Worm (Caenorhabditis elegans): ENCODE measurements around the gene lelo-2.

lelo-2 gene

DNA sequence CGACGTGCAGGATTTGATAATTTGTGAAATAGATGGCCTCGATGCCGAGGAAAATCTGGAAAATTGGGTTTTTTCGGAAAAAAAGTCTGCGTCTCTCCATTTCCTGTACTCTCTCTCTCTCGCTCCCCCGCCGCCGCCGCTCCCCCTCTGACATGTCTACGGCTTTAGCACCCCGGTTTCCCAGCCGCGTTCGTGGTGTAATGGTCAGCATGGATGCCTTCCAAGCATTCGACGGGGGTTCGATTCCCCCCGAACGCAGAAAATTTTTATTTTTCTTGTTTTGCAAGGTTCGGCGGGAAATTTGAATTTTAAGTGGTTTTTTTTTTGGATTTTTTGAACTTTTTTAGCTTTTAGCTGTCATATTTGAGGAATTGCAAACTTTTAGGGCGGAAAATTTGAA, 2.7 kb downstream of the lelo-2 start (continued):
- TF ChIP-seq dmd-9 (GFP tag; IDR thresholded peaks at IDR 0.05), result peak; percentile 81
- peak; percentile 70 for TF ChIP-seq rbr-2 (tag; optimal IDR thresholded peaks at IDR 0.05)
- TF ChIP-seq madf-9 (GFP tag; conservative IDR thresholded peaks at IDR 0.05), result peak; percentile 88
- TF ChIP-seq cey-2 (tag; optimal IDR thresholded peaks at IDR 0.05; ENCODE audit: borderline replicate concordance, insufficient read depth), result no peak
- peak; percentile 43 to 79 for TF ChIP-seq lsy-2 (tag; optimal IDR thresholded peaks at IDR 0.05)
- TF ChIP-seq dve-1 (tag; optimal IDR thresholded peaks at IDR 0.05; ENCODE audit: insufficient read depth), result peak; percentile 67
- peak; percentile 37 to 52 for TF ChIP-seq daf-16 (GFP tag; optimal IDR thresholded peaks at IDR 0.05)
- TF ChIP-seq daf-16 (tag; optimal IDR thresholded peaks at IDR 0.05), result peak; percentile 58
- TF ChIP-seq zfp-3 (GFP tag; conservative IDR thresholded peaks at IDR 0.05), result 0 out of 2 replicates have a peak, but pooled peaks have one; percentile 60
- no peak for TF ChIP-seq zip-11 (GFP tag; IDR thresholded peaks at IDR 0.05)
- peak; percentile 15 for TF ChIP-seq hlh-30 (tag; optimal IDR thresholded peaks at IDR 0.05; ENCODE audit: insufficient read depth)
- TF ChIP-seq mdl-1 (tag; optimal IDR thresholded peaks at IDR 0.05), result peak in 1 of 2 experiments; percentile 26
- TF ChIP-seq nhr-41 (GFP tag; IDR thresholded peaks at IDR 0.05), result peak; percentile 85; the same call in 1 of the 2 replicates
- no peak for TF ChIP-seq ZK546.5 (tag; optimal IDR thresholded peaks at IDR 0.05)
- no peak for TF ChIP-seq egl-27 (tag; optimal IDR thresholded peaks at IDR 0.05)
- TF ChIP-seq mxl-2 (GFP tag; conservative IDR thresholded peaks at IDR 0.05), result 0 out of 2 replicates have a peak, but pooled peaks have one; percentile 33
- TF ChIP-seq nhr-6 (tag; optimal IDR thresholded peaks at IDR 0.05), result no peak
- peak; percentile 21 for TF ChIP-seq unc-130 (GFP tag; optimal IDR thresholded peaks at IDR 0.05)
- TF ChIP-seq F37D6.2 (tag; optimal IDR thresholded peaks at IDR 0.05), result peak; percentile 45
- TF ChIP-seq F10B5.3 (tag; optimal IDR thresholded peaks at IDR 0.05), result no peak
- no peak for TF ChIP-seq ceh-62 (tag; optimal IDR thresholded peaks at IDR 0.05)
- peak; percentile 75 for TF ChIP-seq spr-1 (tag; optimal IDR thresholded peaks at IDR 0.05)
- peak; percentile 21 for TF ChIP-seq Y5F2A.4 (GFP tag; optimal IDR thresholded peaks at IDR 0.05)
- TF ChIP-seq ceh-82 (tag; optimal IDR thresholded peaks at IDR 0.05), result no peak
- TF ChIP-seq R02D3.7 (tag; optimal IDR thresholded peaks at IDR 0.05), result no peak
- TF ChIP-seq ctbp-1 (GFP tag; IDR thresholded peaks at IDR 0.05), result peak; percentile 76
- peak; percentile 53 for TF ChIP-seq dmd-6 (GFP tag; IDR thresholded peaks at IDR 0.05)
- TF ChIP-seq skn-1 (tag; optimal IDR thresholded peaks at IDR 0.05), result no peak
- TF ChIP-seq nhr-77 (tag; optimal IDR thresholded peaks at IDR 0.05), result peak; percentile 39
- no peak for TF ChIP-seq lin-29 (GFP tag; IDR thresholded peaks at IDR 0.05)
- peak; percentile 76 for TF ChIP-seq mep-1 (tag; optimal IDR thresholded peaks at IDR 0.05)
- TF ChIP-seq F26F4.8 (GFP tag; conservative IDR thresholded peaks at IDR 0.05), result peak; percentile 68; the same call in 1 of the 2 replicates
- TF ChIP-seq tag-97 (GFP tag; IDR thresholded peaks at IDR 0.05), result no peak
- TF ChIP-seq lin-15B (tag; optimal IDR thresholded peaks at IDR 0.05), result no peak
- TF ChIP-seq T20F7.1 (GFP tag; optimal IDR thresholded peaks at IDR 0.05), result peak; percentile 19
- no peak for TF ChIP-seq ama-1 (optimal IDR thresholded peaks at IDR 0.05)
- TF ChIP-seq daf-19 (GFP tag; conservative IDR thresholded peaks at IDR 0.05), result no peak
- peak; percentile 61; the same call in 1 of the 2 replicates for TF ChIP-seq ZK337.2 (GFP tag; IDR thresholded peaks at IDR 0.05)
- TF ChIP-seq dpl-1 (GFP tag; optimal IDR thresholded peaks at IDR 0.05), result peak; percentile 60
- no peak for TF ChIP-seq daf-12 (tag; optimal IDR thresholded peaks at IDR 0.05)
- no peak for TF ChIP-seq snpc-4 (tag; optimal IDR thresholded peaks at IDR 0.05)
- TF ChIP-seq madf-5 (GFP tag; IDR thresholded peaks at IDR 0.05), result peak; percentile 87 to 96
- TF ChIP-seq vab-7 (GFP tag; IDR thresholded peaks at IDR 0.05), result peak; percentile 88
- TF ChIP-seq snpc-1.2 (GFP tag; IDR thresholded peaks at IDR 0.05), result peak; percentile 84
- peak; percentile 46 for TF ChIP-seq mxl-3 (GFP tag; optimal IDR thresholded peaks at IDR 0.05)
- TF ChIP-seq D1046.2 (GFP tag; IDR thresholded peaks at IDR 0.05), result peak; percentile 87; the same call in 1 of the 2 replicates
- TF ChIP-seq aly-2 (tag; optimal IDR thresholded peaks at IDR 0.05), result no peak
- TF ChIP-seq tra-1 (GFP tag; IDR thresholded peaks at IDR 0.05), result peak; percentile 83
- TF ChIP-seq dmd-8 (GFP tag; IDR thresholded peaks at IDR 0.05), result peak; percentile 77; the same call in 1 of the 2 replicates
- no peak for TF ChIP-seq fos-1 (tag; optimal IDR thresholded peaks at IDR 0.05)
- TF ChIP-seq pqm-1 (tag; optimal IDR thresholded peaks at IDR 0.05), result no peak
- TF ChIP-seq lin-1 (GFP tag; IDR thresholded peaks at IDR 0.05), result peak; percentile 80

Measured in whole organism, L4 larva.